Fruit fly (Drosophila melanogaster): Measurements from ENCODE around the gene CG7227.

dm6 chr2L:7997290-7998079, 466 bp downstream of the CG7227 start:
- TF ChIP-seq kay (GFP tag; ENCODE audit: borderline replicate concordance), result no peak
- TF ChIP-seq CG11617 (GFP tag; optimal IDR thresholded peaks at IDR 0.05), result no peak
- TF ChIP-seq cnc (optimal IDR thresholded peaks at IDR 0.05), result no peak
- TF ChIP-seq CG7045 (GFP tag; optimal IDR thresholded peaks at IDR 0.05), result no peak
- TF ChIP-seq toe (GFP tag; optimal IDR thresholded peaks at IDR 0.05), result no peak
